Fruit fly (Drosophila melanogaster): ENCODE data around the gene CG43373.

The CG43373 gene

DNA sequence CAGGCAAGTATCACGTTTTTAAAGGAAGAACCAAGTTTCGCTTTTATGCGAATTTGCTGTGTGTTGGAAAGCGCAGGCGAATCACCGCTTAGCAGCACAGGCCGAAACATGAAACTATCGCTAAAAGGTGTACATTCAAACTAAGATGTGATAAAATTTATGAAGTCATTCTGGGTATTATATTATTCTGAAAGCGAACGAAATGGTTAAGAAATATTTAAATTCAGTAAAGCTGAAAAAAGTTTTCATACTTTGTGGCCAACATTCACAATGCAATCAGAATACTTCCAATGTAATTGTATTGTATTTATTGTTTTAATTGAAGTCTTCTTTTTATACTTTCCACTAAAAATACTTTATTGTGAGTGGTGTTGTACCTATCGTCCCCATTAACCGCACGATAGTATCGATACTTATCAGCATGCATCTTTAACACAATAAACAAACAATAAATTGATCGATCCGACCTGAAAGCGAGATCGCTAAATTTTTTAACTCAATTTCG, 38.1 kb upstream of the CG43373 start, which contains the start of gene Smn (continued):
- TF ChIP-seq CG8089 (GFP tag; optimal IDR thresholded peaks at IDR 0.05) (peak; percentile 31), Six4 (GFP tag; optimal IDR thresholded peaks at IDR 0.05) (no peak), gem (tag; optimal IDR thresholded peaks at IDR 0.05) (peak; percentile 69), CG15601 (tag; optimal IDR thresholded peaks at IDR 0.05) (peak; percentile 19), mam (GFP tag; optimal IDR thresholded peaks at IDR 0.05) (peak; percentile 73), CG13775 (GFP tag; optimal IDR thresholded peaks at IDR 0.05) (peak; percentile 17), Side (GFP tag; optimal IDR thresholded peaks at IDR 0.05) (peak; percentile 67), amos (GFP tag; IDR thresholded peaks at IDR 0.05; ENCODE audit: partially characterized antibody) (peak; percentile 86), wdn (GFP tag; IDR thresholded peaks at IDR 0.05) (no peak), lab (GFP tag; optimal IDR thresholded peaks at IDR 0.05) (peak; percentile 53), Dek (tag; optimal IDR thresholded peaks at IDR 0.05) (peak; percentile 34), CG15269 (tag; optimal IDR thresholded peaks at IDR 0.05) (peak; percentile 46), sna (GFP tag; IDR thresholded peaks at IDR 0.05; ENCODE audit: partially characterized antibody) (peak; percentile 73), Rfx (GFP tag; IDR thresholded peaks at IDR 0.05) (peak; percentile 31; the same call in 1 of the 2 replicates), Fer1 (GFP tag; optimal IDR thresholded peaks at IDR 0.05) (peak; percentile 32), Gsc (GFP tag; IDR thresholded peaks at IDR 0.05) (no peak), sob (GFP tag; IDR thresholded peaks at IDR 0.05) (0 out of 2 replicates have a peak, but pooled peaks have one; percentile 20), ac (GFP tag; optimal IDR thresholded peaks at IDR 0.05) (no peak), Adf1 (GFP tag; IDR thresholded peaks at IDR 0.05) (no peak), CG6683 (GFP tag; optimal IDR thresholded peaks at IDR 0.05) (peak; percentile 6), Dbx (GFP tag; IDR thresholded peaks at IDR 0.05) (0 out of 3 replicates have a peak, but pooled peaks have one; percentile 56), CG8924 (tag; optimal IDR thresholded peaks at IDR 0.05) (peak; percentile 58), cwo (GFP tag; optimal IDR thresholded peaks at IDR 0.05) (peak; percentile 20), CG1603 (tag; optimal IDR thresholded peaks at IDR 0.05) (peak; percentile 18), nerfin-1 (tag; optimal IDR thresholded peaks at IDR 0.05) (peak; percentile 42), CG12155 (GFP tag; optimal IDR thresholded peaks at IDR 0.05) (peak; percentile 60), Hsf (GFP tag; optimal IDR thresholded peaks at IDR 0.05) (peak; percentile 46), zen2 (GFP tag; IDR thresholded peaks at IDR 0.05; ENCODE audit: partially characterized antibody) (peak; percentile 70; the same call in 2 of the 3 replicates), HmgZ (tag; optimal IDR thresholded peaks at IDR 0.05) (peak; percentile 29), Ets97D (GFP tag; optimal IDR thresholded peaks at IDR 0.05) (peak; percentile 30), CG2678 (tag; optimal IDR thresholded peaks at IDR 0.05) (peak; percentile 59), dpn (GFP tag; optimal IDR thresholded peaks at IDR 0.05) (peak; percentile 39 to 58), CG17359 (tag; optimal IDR thresholded peaks at IDR 0.05) (peak; percentile 19), Bgb (GFP tag; IDR thresholded peaks at IDR 0.05; ENCODE audit: partially characterized antibody) (peak; percentile 70), Asciz (GFP tag; optimal IDR thresholded peaks at IDR 0.05) (no peak), CG31441 (GFP tag; IDR thresholded peaks at IDR 0.05) (peak; percentile 53; the same call in 1 of the 2 replicates), CHES-1-like (GFP tag; optimal IDR thresholded peaks at IDR 0.05) (peak; percentile 78), mld (GFP tag; IDR thresholded peaks at IDR 0.05; ENCODE audit: partially characterized antibody) (peak; percentile 69; the same call in 1 of the 3 replicates), zfh2 (GFP tag; optimal IDR thresholded peaks at IDR 0.05) (peak; percentile 71), CG5245 (GFP tag; optimal IDR thresholded peaks at IDR 0.05) (peak; percentile 2), Poxn (GFP tag; IDR thresholded peaks at IDR 0.05) (peak; percentile 46; the same call in 1 of the 2 replicates), CG6689 (GFP tag; IDR thresholded peaks at IDR 0.05) (peak; percentile 34; the same call in 1 of the 2 replicates), CG9727 (GFP tag; optimal IDR thresholded peaks at IDR 0.05) (peak; percentile 44), fu2 (GFP tag; optimal IDR thresholded peaks at IDR 0.05) (peak; percentile 51), HmgD (GFP tag; optimal IDR thresholded peaks at IDR 0.05) (peak; percentile 4), cad (GFP tag; optimal IDR thresholded peaks at IDR 0.05) (no peak), CG9215 (GFP tag; IDR thresholded peaks at IDR 0.05) (0 out of 2 replicates have a peak, but pooled peaks have one; percentile 34), chn (GFP tag; optimal IDR thresholded peaks at IDR 0.05) (peak; percentile 29), Abd-B (GFP tag; optimal IDR thresholded peaks at IDR 0.05) (peak; percentile 50)
